Worm (Caenorhabditis elegans): ENCODE measurements around the gene spcs-2.

DNA sequence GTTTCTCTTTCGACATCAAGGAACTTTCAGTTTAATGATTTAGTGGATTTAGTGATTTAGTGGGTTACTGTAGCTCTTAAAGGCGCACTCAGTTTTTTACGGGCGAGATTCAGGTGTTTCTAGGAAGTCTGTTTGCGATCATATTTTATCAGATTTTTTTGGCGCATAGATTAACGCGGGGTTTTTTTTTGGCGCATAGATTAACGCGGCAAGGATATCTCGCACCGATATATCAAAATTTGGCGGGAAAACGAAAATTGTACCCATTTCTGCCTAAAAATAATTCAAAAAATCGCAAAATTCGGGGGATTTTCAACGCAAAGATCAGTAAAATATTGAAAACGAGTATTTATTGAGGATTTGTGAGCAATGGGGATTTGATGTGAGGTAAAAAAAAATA is 5.9 kb downstream of the spcs-2 start:
- TF ChIP-seq unc-62 (GFP tag; optimal IDR thresholded peaks at IDR 0.05): no peak
- TF ChIP-seq skn-1 (tag; optimal IDR thresholded peaks at IDR 0.05): no peak
- no peak for TF ChIP-seq lin-39 (tag; optimal IDR thresholded peaks at IDR 0.05)
- TF ChIP-seq eor-1 (tag; optimal IDR thresholded peaks at IDR 0.05): no peak

Measured in whole organism, L3 larva.